Worm (Caenorhabditis elegans) whole organism, L4 larva: Measurements from ENCODE around the gene gem-1.

ENCODE experiments used
- D1046.2 ChIP-seq: fragments of 200-800 bp; sonication (Bioruptor generic); IDR thresholded peaks from 2 replicates; pipeline ENCODE4 v1.3.6; 2022; ENCODE audit warnings: missing genetic modification characterization, missing compliant biosample characterization
- F10B5.3 ChIP-seq: sonication (generic microtip); optimal IDR thresholded peaks from 2 replicates; lab custom pipeline; 2016; ENCODE audit warnings: mild to moderate bottlenecking, missing genetic modification characterization, missing compliant biosample characterization
- F26F4.8 ChIP-seq: fragments of 200-800 bp; sonication (Bioruptor generic); conservative IDR thresholded peaks from 2 replicates; pipeline ENCODE4 v1.3.6; 2022; ENCODE audit warnings: missing genetic modification characterization, missing compliant biosample characterization
- F37D6.2 ChIP-seq: sonication (generic microtip); optimal IDR thresholded peaks from 2 replicates; lab custom pipeline; 2016; ENCODE audit warnings: mild to moderate bottlenecking, missing genetic modification characterization, missing compliant biosample characterization
- R02D3.7 ChIP-seq: fragments of 150-350 bp; sonication (generic microtip); optimal IDR thresholded peaks from 3 replicates; lab custom pipeline; 2014; ENCODE audit warnings: missing biosample characterization, missing genetic modification characterization
- Y75B8A.6 ChIP-seq: fragments of 200-800 bp; sonication (Bioruptor generic); IDR thresholded peaks from 2 replicates; pipeline ENCODE4 v1.3.6; 2022; ENCODE audit warnings: missing genetic modification reagents, missing genetic modification characterization, missing compliant biosample characterization
- ZK337.2 ChIP-seq: fragments of 200-800 bp; sonication (Bioruptor generic); IDR thresholded peaks from 2 replicates; pipeline ENCODE4 v1.3.6; 2022; ENCODE audit warnings: missing genetic modification reagents, missing genetic modification characterization, missing compliant biosample characterization
- ZK546.5 ChIP-seq, 2 experiments: sonication (generic microtip); optimal IDR thresholded peaks; 2 replicates each; lab custom pipeline; 2017; ENCODE audit warnings: missing biosample characterization in 2 of 2, missing genetic modification characterization in 2 of 2
- ama-1 ChIP-seq: fragments of 150-350 bp; optimal IDR thresholded peaks from 2 replicates; lab custom pipeline; 2014; ENCODE audit warnings: inconsistent platforms, mixed read lengths
- attf-4 ChIP-seq: sonication (generic microtip); optimal IDR thresholded peaks from 3 replicates; lab custom pipeline; 2017; ENCODE audit warnings: missing biosample characterization, missing genetic modification characterization
- ceh-32 ChIP-seq: sonication (generic microtip); optimal IDR thresholded peaks from 2 replicates; lab custom pipeline; 2016; ENCODE audit warnings: mild to moderate bottlenecking, missing genetic modification characterization, missing compliant biosample characterization; ENCODE audit not compliant: poor library complexity
- ceh-62 ChIP-seq: sonication (generic microtip); optimal IDR thresholded peaks from 2 replicates; lab custom pipeline; 2017; ENCODE audit warnings: missing biosample characterization, missing genetic modification characterization
- ceh-82 ChIP-seq: sonication (generic microtip); optimal IDR thresholded peaks from 2 replicates; lab custom pipeline; 2017; ENCODE audit warnings: missing biosample characterization, missing genetic modification characterization
- daf-16 ChIP-seq, 3 experiments: sonication (generic microtip); optimal IDR thresholded peaks; 2 replicates each; lab custom pipeline; 2016 to 2017; ENCODE audit warnings: missing genetic modification characterization in 3 of 3, missing genetic modification reagents in 3 of 3, mild to moderate bottlenecking in 2 of 3, missing compliant biosample characterization in 2 of 3, missing biosample characterization in 1 of 3, moderate library complexity in 1 of 3
- dmd-6 ChIP-seq: fragments of 200-800 bp; sonication (Bioruptor generic); IDR thresholded peaks from 2 replicates; pipeline ENCODE4 v1.3.6; 2022; ENCODE audit warnings: missing genetic modification reagents, missing genetic modification characterization, missing compliant biosample characterization
- dmd-9 ChIP-seq: fragments of 200-800 bp; sonication (Bioruptor generic); IDR thresholded peaks from 2 replicates; pipeline ENCODE4 v1.3.6; 2022; ENCODE audit warnings: missing genetic modification reagents, missing genetic modification characterization, missing compliant biosample characterization
- fos-1 ChIP-seq: fragments of 150-350 bp; optimal IDR thresholded peaks from 2 replicates; lab custom pipeline; 2014; ENCODE audit warnings: missing biosample characterization, missing genetic modification characterization
- gei-8 ChIP-seq: fragments of 200-800 bp; sonication (Bioruptor generic); optimal IDR thresholded peaks from 2 replicates; lab custom pipeline; 2018; ENCODE audit warnings: mild to moderate bottlenecking, missing genetic modification characterization, missing compliant biosample characterization
- hif-1 ChIP-seq, 2 experiments: sonication (generic microtip); optimal IDR thresholded peaks; 2 replicates each; lab custom pipeline; 2016 to 2017; ENCODE audit warnings: missing compliant biosample characterization in 2 of 2, missing genetic modification characterization in 2 of 2, missing genetic modification reagents in 2 of 2, missing genotype in 2 of 2, mild to moderate bottlenecking in 1 of 2
- hlh-11 ChIP-seq: fragments of 200-800 bp; sonication (Bioruptor generic); optimal IDR thresholded peaks from 2 replicates; lab custom pipeline; 2018; ENCODE audit warnings: mild to moderate bottlenecking, missing genetic modification characterization, missing compliant biosample characterization
- hmg-1.1 ChIP-seq: fragments of 200-800 bp; sonication (Bioruptor generic); IDR thresholded peaks from 2 replicates; pipeline ENCODE4 v1.3.6; 2022; ENCODE audit warnings: missing genetic modification reagents, missing genetic modification characterization, missing compliant biosample characterization
- lin-1 ChIP-seq: fragments of 200-800 bp; sonication (Bioruptor generic); IDR thresholded peaks from 2 replicates; pipeline ENCODE4 v1.3.6; 2022; ENCODE audit warnings: missing genetic modification reagents, missing genetic modification characterization, missing compliant biosample characterization
- lin-13 ChIP-seq: fragments of 150-350 bp; optimal IDR thresholded peaks from 2 replicates; lab custom pipeline; 2014; ENCODE audit warnings: missing biosample characterization, missing genetic modification reagents, missing genetic modification characterization
- lin-15B ChIP-seq: fragments of 150-350 bp; sonication (generic microtip); optimal IDR thresholded peaks from 3 replicates; lab custom pipeline; 2014; ENCODE audit warnings: missing biosample characterization, missing genetic modification characterization
- lin-29 ChIP-seq: fragments of 200-800 bp; sonication (Bioruptor generic); IDR thresholded peaks from 2 replicates; pipeline ENCODE4 v1.3.6; 2022; ENCODE audit warnings: missing genetic modification reagents, missing genetic modification characterization, missing compliant biosample characterization
- madf-9 ChIP-seq: fragments of 200-800 bp; sonication (Bioruptor generic); conservative IDR thresholded peaks from 2 replicates; pipeline ENCODE4 v1.3.6; 2022; ENCODE audit warnings: missing genetic modification reagents, missing genetic modification characterization, missing compliant biosample characterization
- mdl-1 ChIP-seq, 2 experiments: fragments of 150-350 bp in 1 of 2; sonication (generic microtip) in 1 of 2; optimal IDR thresholded peaks; 2 replicates each; lab custom pipeline; 2014 to 2017; ENCODE audit warnings: missing biosample characterization in 2 of 2, missing genetic modification characterization in 2 of 2
- mep-1 ChIP-seq: fragments of 150-350 bp; sonication (generic microtip); optimal IDR thresholded peaks from 3 replicates; lab custom pipeline; 2014; ENCODE audit warnings: missing biosample characterization, missing genetic modification characterization
- mxl-2 ChIP-seq: fragments of 200-800 bp; sonication (Bioruptor generic); conservative IDR thresholded peaks from 2 replicates; pipeline ENCODE4 v1.3.6; 2022; ENCODE audit warnings: missing genetic modification reagents, missing genetic modification characterization, missing compliant biosample characterization
- mxl-3 ChIP-seq: fragments of 200-800 bp; sonication (Bioruptor generic); optimal IDR thresholded peaks from 2 replicates; lab custom pipeline; 2018; ENCODE audit warnings: mild to moderate bottlenecking, missing genetic modification characterization, missing compliant biosample characterization
- nhr-102 ChIP-seq: sonication (generic microtip); optimal IDR thresholded peaks from 2 replicates; lab custom pipeline; 2016; ENCODE audit warnings: mild to moderate bottlenecking, missing genetic modification characterization, moderate library complexity, missing compliant biosample characterization
- nhr-237 ChIP-seq: sonication (generic microtip); optimal IDR thresholded peaks from 2 replicates; lab custom pipeline; 2017; ENCODE audit warnings: missing biosample characterization, missing genetic modification characterization
- nhr-25 ChIP-seq: sonication (generic microtip); optimal IDR thresholded peaks from 2 replicates; lab custom pipeline; 2017; ENCODE audit warnings: missing genetic modification characterization, mild to moderate bottlenecking, missing compliant biosample characterization, antibody characterized with exemption, moderate library complexity, borderline replicate concordance; ENCODE audit not compliant: insufficient read depth
- nhr-48 ChIP-seq: sonication (generic microtip); optimal IDR thresholded peaks from 2 replicates; lab custom pipeline; 2016; ENCODE audit warnings: mild to moderate bottlenecking, missing genetic modification characterization, missing compliant biosample characterization
- nhr-6 ChIP-seq: fragments of 150-350 bp; optimal IDR thresholded peaks from 2 replicates; lab custom pipeline; 2014; ENCODE audit warnings: missing biosample characterization, missing genetic modification characterization
- nhr-76 ChIP-seq: fragments of 150-350 bp; optimal IDR thresholded peaks from 2 replicates; lab custom pipeline; 2014; ENCODE audit warnings: missing biosample characterization, missing genetic modification characterization
- pha-4 ChIP-seq, 2 experiments: fragments of 150-350 bp in 1 of 2; fragments of 200-800 bp in 1 of 2; sonication (Bioruptor generic) in 1 of 2; IDR thresholded peaks in 1 of 2; optimal IDR thresholded peaks in 1 of 2; 2 replicates each; pipeline versions ENCODE4 v1.3.6 to Lab custom; 2014 to 2022; ENCODE audit warnings: missing genetic modification characterization in 2 of 2, missing genetic modification reagents in 2 of 2, missing biosample characterization in 1 of 2, missing compliant biosample characterization in 1 of 2
- php-3 ChIP-seq: fragments of 200-800 bp; sonication (Bioruptor generic); IDR thresholded peaks from 2 replicates; pipeline ENCODE4 v1.3.6; 2022; ENCODE audit warnings: missing genetic modification reagents, missing genetic modification characterization, missing compliant biosample characterization
- skn-1 ChIP-seq: fragments of 150-350 bp; optimal IDR thresholded peaks from 2 replicates; lab custom pipeline; 2014; ENCODE audit warnings: missing biosample characterization, missing genetic modification characterization
- tra-1 ChIP-seq: fragments of 200-800 bp; sonication (Bioruptor generic); IDR thresholded peaks from 2 replicates; pipeline ENCODE4 v1.3.6; 2022; ENCODE audit warnings: missing genetic modification reagents, missing genetic modification characterization, missing compliant biosample characterization
- unc-130 ChIP-seq: sonication (generic microtip); optimal IDR thresholded peaks from 2 replicates; lab custom pipeline; 2016; ENCODE audit warnings: missing genetic modification reagents, missing genetic modification characterization, missing compliant biosample characterization
- unc-39 ChIP-seq: sonication (generic microtip); optimal IDR thresholded peaks from 2 replicates; lab custom pipeline; 2017; ENCODE audit warnings: missing biosample characterization, missing genetic modification characterization
- unc-62 ChIP-seq, 3 experiments: fragments of 150-350 bp in 1 of 3; sonication (generic microtip); optimal IDR thresholded peaks in 2 of 3; peaks in 1 of 3; 1 replicate in 1 of 3; 2 replicates in 2 of 3; lab custom pipeline; 2014 to 2017; ENCODE audit warnings: missing biosample characterization in 3 of 3, missing genetic modification characterization in 3 of 3, missing genetic modification reagents in 3 of 3, missing genotype in 1 of 3
- zag-1 ChIP-seq: fragments of 150-350 bp; optimal IDR thresholded peaks from 2 replicates; lab custom pipeline; 2014; ENCODE audit warnings: missing biosample characterization, missing genetic modification characterization
- zfp-3 ChIP-seq: fragments of 200-800 bp; sonication (Bioruptor generic); conservative IDR thresholded peaks from 2 replicates; pipeline ENCODE4 v1.3.6; 2022; ENCODE audit warnings: missing genetic modification reagents, missing genetic modification characterization, missing compliant biosample characterization
- zip-2 ChIP-seq: fragments of 150-350 bp; optimal IDR thresholded peaks from 2 replicates; lab custom pipeline; 2014; ENCODE audit warnings: missing biosample characterization, missing genetic modification characterization

gem-1 gene

DNA sequence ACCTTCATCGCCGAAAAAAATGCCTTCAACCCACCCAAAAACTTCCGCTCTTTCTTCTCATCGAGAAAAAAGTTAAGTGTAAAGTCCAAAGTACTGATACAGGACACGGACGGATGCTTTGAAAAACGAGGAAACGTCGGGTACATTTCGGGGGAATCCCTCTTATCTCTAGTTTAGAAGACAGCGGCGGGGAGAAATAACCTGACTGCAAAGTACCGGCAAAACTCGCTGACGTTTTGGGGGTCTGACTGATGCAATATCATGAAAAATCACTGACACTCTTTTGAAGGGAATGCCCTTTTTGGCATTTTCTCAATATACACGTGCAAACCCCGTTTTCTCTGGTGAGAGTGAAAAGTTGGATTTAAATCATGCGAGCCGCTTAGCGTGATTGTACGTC is 20.3 kb downstream of the gem-1 start (continued):
- TF ChIP-seq tra-1 (peak; percentile 88), daf-16 (GFP tag; optimal IDR thresholded peaks at IDR 0.05; lab: Kevin White, UChicago) (no peak), daf-16 (tag; optimal IDR thresholded peaks at IDR 0.05; lab: Kevin White, UChicago) (peak; percentile 35), nhr-76 (tag; lab: Kevin White, UChicago) (peak; percentile 57), mep-1 (tag; lab: Kevin White, UChicago) (peak; percentile 80), lin-13 (no peak), zfp-3 (GFP tag; lab: Robert Waterston, UW) (0 out of 2 replicates have a peak, but pooled peaks have one; percentile 32), F37D6.2 (tag; lab: Kevin White, UChicago) (no peak), zag-1 (tag; lab: Kevin White, UChicago) (no peak), hmg-1.1 (GFP tag; lab: Robert Waterston, UW) (0 out of 2 replicates have a peak, but pooled peaks have one; percentile 41), gei-8 (peak; percentile 94)

DNA sequence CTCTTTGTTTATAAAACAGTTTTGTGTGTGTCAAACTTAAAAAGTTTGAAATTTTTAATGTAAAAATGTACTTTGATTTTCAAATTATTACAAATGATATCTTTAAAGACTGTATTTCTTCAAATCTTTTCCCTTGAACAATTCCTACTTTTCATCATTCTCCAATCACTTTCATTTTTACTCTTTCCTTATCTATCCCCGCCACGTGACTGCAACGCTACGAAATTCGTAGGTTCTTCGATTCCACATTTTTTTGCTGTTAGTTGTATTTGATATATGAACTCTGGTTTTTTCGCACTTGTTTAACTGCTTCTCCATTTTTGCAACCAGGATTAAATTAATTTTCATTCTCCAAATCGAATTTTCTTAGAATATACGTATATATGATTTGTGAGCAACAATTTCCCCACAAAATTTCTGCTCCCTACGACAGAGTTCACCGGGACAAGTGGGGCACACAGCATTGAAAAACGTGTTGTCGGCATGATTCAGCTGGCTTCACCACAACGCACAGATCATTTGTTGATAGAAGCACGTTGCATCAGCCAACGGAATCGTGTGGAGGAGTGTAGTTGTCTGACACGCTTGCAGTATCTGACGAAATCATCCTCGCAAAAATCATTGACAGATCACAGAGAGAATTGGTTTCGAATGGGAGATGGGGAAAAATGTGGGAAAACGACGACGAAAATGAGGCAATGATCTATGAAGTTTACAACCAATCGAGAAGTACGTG is 22.0 kb downstream of the gem-1 start:
- TF ChIP-seq mep-1 (tag; lab: Kevin White, UChicago) = peak; percentile 43
- TF ChIP-seq mxl-2 = peak; percentile 62; the same call in 1 of the 2 replicates
- TF ChIP-seq ceh-32 = no peak
- TF ChIP-seq nhr-25 (tag; lab: Kevin White, UChicago) = no peak
- no peak for TF ChIP-seq D1046.2 (GFP tag; lab: Robert Waterston, UW)
- no peak for TF ChIP-seq pha-4 (GFP tag; IDR thresholded peaks at IDR 0.05; lab: Robert Waterston, UW)
- TF ChIP-seq pha-4 (tag; optimal IDR thresholded peaks at IDR 0.05; lab: Kevin White, UChicago) = no peak
- no peak for TF ChIP-seq nhr-237 (tag; lab: Kevin White, UChicago)
- no peak for TF ChIP-seq madf-9 (GFP tag; lab: Robert Waterston, UW)
- no peak for TF ChIP-seq ceh-62
- no peak for TF ChIP-seq attf-4
- TF ChIP-seq ceh-82 (tag; lab: Kevin White, UChicago) = no peak
- TF ChIP-seq lin-1 (GFP tag; lab: Robert Waterston, UW) = peak; percentile 29; the same call in 1 of the 2 replicates
- no peak for TF ChIP-seq ZK337.2 (GFP tag; lab: Robert Waterston, UW)
- no peak for TF ChIP-seq F37D6.2 (tag; lab: Kevin White, UChicago)
- no peak for TF ChIP-seq lin-29 (GFP tag; lab: Robert Waterston, UW)
- TF ChIP-seq mdl-1 (tag; optimal IDR thresholded peaks at IDR 0.05; lab: Kevin White, UChicago) = peak in 1 of 2 experiments; percentile 57
- TF ChIP-seq lin-15B (tag; lab: Kevin White, UChicago) = no peak
- peak; percentile 86 for TF ChIP-seq dmd-6 (GFP tag; lab: Robert Waterston, UW)
- TF ChIP-seq nhr-48 (tag; lab: Kevin White, UChicago) = peak; percentile 94
- TF ChIP-seq F10B5.3 (tag; lab: Kevin White, UChicago) = no peak
- no peak for TF ChIP-seq fos-1 (tag; lab: Kevin White, UChicago)
- no peak for TF ChIP-seq skn-1 (tag; lab: Kevin White, UChicago)
- TF ChIP-seq zip-2 (tag; lab: Kevin White, UChicago) = no peak
- TF ChIP-seq dmd-9 (GFP tag; lab: Robert Waterston, UW) = no peak
- peak in 1 of 2 experiments; percentile 78 for TF ChIP-seq hif-1 (tag; optimal IDR thresholded peaks at IDR 0.05; lab: Kevin White, UChicago)
- TF ChIP-seq unc-130 (GFP tag; lab: Kevin White, UChicago) = no peak
- TF ChIP-seq nhr-6 (tag; lab: Kevin White, UChicago) = no peak
- no peak for TF ChIP-seq php-3
- no peak for TF ChIP-seq Y75B8A.6
- no peak for TF ChIP-seq nhr-76 (tag; lab: Kevin White, UChicago)
- no peak for TF ChIP-seq R02D3.7
- TF ChIP-seq mxl-3 (GFP tag; lab: Kevin White, UChicago) = peak; percentile 100
- peak; percentile 80 for TF ChIP-seq hlh-11 (tag; lab: Kevin White, UChicago)
- peak in 1 of 2 experiments; percentile 89 for TF ChIP-seq unc-62 (GFP tag; optimal IDR thresholded peaks at IDR 0.05 in 1 of 2; lab: Kevin White, UChicago)
- no peak for TF ChIP-seq unc-62 (tag; optimal IDR thresholded peaks at IDR 0.05; lab: Kevin White, UChicago)
- no peak for TF ChIP-seq unc-39 (tag; lab: Kevin White, UChicago)
- no peak for TF ChIP-seq F26F4.8 (GFP tag; lab: Robert Waterston, UW)
- TF ChIP-seq lin-13 = no peak
- no peak for TF ChIP-seq ZK546.5 (tag; optimal IDR thresholded peaks at IDR 0.05; lab: Kevin White, UChicago)
- peak; percentile 48 for TF ChIP-seq nhr-102 (tag; lab: Kevin White, UChicago)
- TF ChIP-seq ama-1 (lab: Kevin White, UChicago) = peak; percentile 26
